Fruit fly (Drosophila melanogaster): ENCODE results near the gene CG2310.

DNA sequence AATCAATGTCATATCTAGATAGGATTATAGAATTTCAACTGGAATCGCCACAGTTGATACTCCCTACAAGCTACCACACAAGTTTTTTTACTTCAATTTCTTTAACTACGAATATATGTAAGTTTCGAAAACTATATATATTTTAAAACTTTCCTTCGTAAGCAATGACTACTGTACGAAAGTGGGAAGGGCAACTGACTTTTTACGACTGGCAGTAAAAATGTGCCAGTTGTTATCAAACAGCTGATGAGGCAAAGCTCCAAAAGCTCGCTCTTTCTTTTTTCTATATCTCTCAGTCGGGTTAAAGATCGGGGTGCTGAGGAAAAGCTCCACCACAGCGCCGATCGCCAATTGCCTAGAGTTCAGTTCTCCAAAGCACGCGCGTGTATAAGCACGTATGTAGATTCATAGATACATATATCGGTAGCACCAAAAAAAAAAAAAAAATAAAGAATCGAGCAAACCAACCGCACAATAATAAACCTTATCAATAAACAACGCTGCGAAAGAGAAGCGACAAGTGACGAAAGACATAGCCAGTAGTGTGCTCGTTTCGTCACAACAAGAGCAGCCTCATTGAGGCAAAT lies 14.3 kb downstream of the CG2310 start:
- TF ChIP-seq Sin3A (optimal IDR thresholded peaks at IDR 0.05) (no peak), psq (optimal IDR thresholded peaks at IDR 0.05) (no peak), insv (optimal IDR thresholded peaks at IDR 0.05) (no peak), Myc (optimal IDR thresholded peaks at IDR 0.05) (no peak)

Data from Kc167 (cell line).